Fruit fly (Drosophila melanogaster) S2 (cell line): ENCODE data around the gene CG31871.

ENCODE experiments used
- CG8478 ChIP-seq: fragments of >200 bp; optimal IDR thresholded peaks from 2 replicates; lab custom pipeline; 2018
- CTCF ChIP-seq, 2 experiments: fragments of >200 bp; optimal IDR thresholded peaks; 2 replicates each; lab custom pipeline; 2018

DNA sequence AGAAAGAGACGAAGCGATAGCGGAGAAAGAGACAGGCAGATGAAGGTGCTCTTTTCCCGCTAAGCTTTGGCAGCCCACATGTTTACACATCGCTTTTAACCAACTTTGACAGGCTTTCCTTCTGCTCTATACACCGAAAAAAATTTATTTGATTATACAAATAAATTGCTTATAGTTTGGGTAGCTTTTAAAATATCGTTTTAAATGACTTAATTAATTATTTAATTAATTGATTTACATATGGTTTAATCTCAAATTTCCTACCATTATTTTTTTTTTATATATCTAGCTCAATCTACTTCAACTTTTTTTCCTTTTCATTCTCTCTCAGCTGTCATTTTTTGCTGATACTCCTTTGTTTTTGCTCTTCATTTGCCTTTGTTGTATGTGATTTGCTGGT, 11.1 kb downstream of the CG31871 start:
- TF ChIP-seq CTCF (optimal IDR thresholded peaks at IDR 0.05; lab: Kevin White, UChicago), result no peak
- no peak for TF ChIP-seq CG8478
